Fruit fly (Drosophila melanogaster) whole organism, embryonic: ENCODE results near the gene CG1494.

ENCODE experiments used
- Abd-B ChIP-seq: fragments of 200-800 bp; sonication (Bioruptor generic); optimal IDR thresholded peaks from 2 replicates; lab custom pipeline; 2018; ENCODE audit warnings: missing biosample characterization, mild to moderate bottlenecking, missing genetic modification characterization, moderate library complexity
- Adf1 ChIP-seq: fragments of 200-800 bp; sonication (Bioruptor generic); IDR thresholded peaks from 2 replicates; pipeline ENCODE4 v1.3.6; 2022; ENCODE audit warnings: missing biosample characterization, missing genetic modification characterization
- Atf-2 ChIP-seq: fragments of 200-800 bp; sonication (Bioruptor generic); optimal IDR thresholded peaks from 2 replicates; lab custom pipeline; 2016; ENCODE audit warnings: missing biosample characterization, missing genetic modification characterization
- CG11456 ChIP-seq: fragments of 200-800 bp; sonication (Bioruptor generic); IDR thresholded peaks from 3 replicates; pipeline ENCODE4 v1.3.6; 2022; ENCODE audit warnings: missing biosample characterization, missing genetic modification characterization
- CG13123 ChIP-seq: fragments of 200-800 bp; sonication (Bioruptor generic); optimal IDR thresholded peaks from 2 replicates; lab custom pipeline; 2016; ENCODE audit warnings: missing biosample characterization, missing genetic modification characterization
- CG13287 ChIP-seq: fragments of 200-800 bp; sonication (Bioruptor generic); IDR thresholded peaks from 2 replicates; pipeline ENCODE4 v1.3.6; 2022; ENCODE audit warnings: missing biosample characterization, missing genetic modification characterization; ENCODE audit not compliant: partially characterized antibody
- CG14710 ChIP-seq: fragments of 200-800 bp; sonication (Bioruptor generic); optimal IDR thresholded peaks from 3 replicates; lab custom pipeline; 2019; ENCODE audit warnings: missing biosample characterization, mild to moderate bottlenecking, missing genetic modification characterization, moderate library complexity
- CG16815 ChIP-seq: fragments of 200-800 bp; sonication (Bioruptor generic); optimal IDR thresholded peaks from 3 replicates; lab custom pipeline; 2017; ENCODE audit warnings: missing biosample characterization, mild to moderate bottlenecking, missing genetic modification characterization
- CG17359 ChIP-seq: fragments of 200-800 bp; sonication (Bioruptor generic); optimal IDR thresholded peaks from 3 replicates; lab custom pipeline; 2018; ENCODE audit warnings: missing biosample characterization, mild to moderate bottlenecking, missing genetic modification characterization, moderate library complexity
- CG17385 ChIP-seq: fragments of 200-800 bp; sonication (Bioruptor generic); optimal IDR thresholded peaks from 3 replicates; lab custom pipeline; 2018; ENCODE audit warnings: missing biosample characterization, mild to moderate bottlenecking, missing genetic modification characterization
- CG18619 ChIP-seq: fragments of 200-800 bp; sonication (Bioruptor generic); optimal IDR thresholded peaks from 3 replicates; lab custom pipeline; 2017; ENCODE audit warnings: missing biosample characterization, mild to moderate bottlenecking, missing genetic modification characterization
- CG2889 ChIP-seq: fragments of 200-800 bp; sonication (Bioruptor generic); IDR thresholded peaks from 3 replicates; pipeline ENCODE4 v1.3.6; 2022; ENCODE audit warnings: missing biosample characterization, missing genetic modification characterization
- CG33213 ChIP-seq: fragments of 200-800 bp; sonication (Bioruptor generic); optimal IDR thresholded peaks from 3 replicates; lab custom pipeline; 2016; ENCODE audit warnings: missing biosample characterization, missing genetic modification characterization
- CG3407 ChIP-seq: fragments of 200-800 bp; sonication (Bioruptor generic); optimal IDR thresholded peaks from 2 replicates; lab custom pipeline; 2018; ENCODE audit warnings: missing biosample characterization, mild to moderate bottlenecking, missing genetic modification characterization
- CG34422 ChIP-seq: fragments of 200-800 bp; sonication (Bioruptor generic); IDR thresholded peaks from 3 replicates; pipeline ENCODE4 v1.3.6; 2022; ENCODE audit warnings: missing biosample characterization, missing genetic modification characterization
- CG3847 ChIP-seq: fragments of 200-800 bp; sonication (Bioruptor generic); IDR thresholded peaks from 2 replicates; pipeline ENCODE4 v1.3.6; 2022; ENCODE audit warnings: missing biosample characterization, missing genetic modification characterization
- CG4617 ChIP-seq: fragments of 200-800 bp; sonication (Bioruptor generic); optimal IDR thresholded peaks from 3 replicates; lab custom pipeline; 2016; ENCODE audit warnings: missing biosample characterization, missing genetic modification characterization, borderline replicate concordance
- CG5953 ChIP-seq: fragments of 200-800 bp; sonication (Bioruptor generic); IDR thresholded peaks from 2 replicates; pipeline ENCODE4 v1.3.6; 2022; ENCODE audit warnings: missing biosample characterization, missing genetic modification characterization
- CG6254 ChIP-seq: fragments of 200-800 bp; sonication (Bioruptor generic); optimal IDR thresholded peaks from 3 replicates; lab custom pipeline; 2017; ENCODE audit warnings: mild to moderate bottlenecking, missing biosample characterization, missing genetic modification reagents, missing genetic modification characterization
- CG8281 ChIP-seq: fragments of 200-800 bp; sonication (Bioruptor generic); optimal IDR thresholded peaks from 2 replicates; lab custom pipeline; 2018; ENCODE audit warnings: missing biosample characterization, mild to moderate bottlenecking, missing genetic modification characterization, moderate library complexity
- CG8924 ChIP-seq: fragments of 200-800 bp; optimal IDR thresholded peaks from 3 replicates; lab custom pipeline; 2019; ENCODE audit warnings: missing biosample characterization, mild to moderate bottlenecking, missing genetic modification characterization, moderate library complexity
- CG9609 ChIP-seq: fragments of 200-800 bp; sonication (Bioruptor generic); optimal IDR thresholded peaks from 3 replicates; lab custom pipeline; 2016; ENCODE audit warnings: missing biosample characterization, missing genetic modification characterization
- D19A ChIP-seq: fragments of 200-800 bp; optimal IDR thresholded peaks from 3 replicates; lab custom pipeline; 2019; ENCODE audit warnings: missing biosample characterization, mild to moderate bottlenecking, missing genetic modification characterization, moderate library complexity
- Doc2 ChIP-seq: fragments of 200-800 bp; sonication (Bioruptor generic); IDR thresholded peaks from 2 replicates; pipeline ENCODE4 v1.3.6; 2022; ENCODE audit warnings: missing biosample characterization, missing genetic modification characterization
- Dref ChIP-seq: fragments of 200-800 bp; sonication (Bioruptor generic); IDR thresholded peaks from 2 replicates; pipeline ENCODE4 v1.3.6; 2022; ENCODE audit warnings: missing biosample characterization, missing genetic modification characterization
- HHEX ChIP-seq: fragments of 200-800 bp; sonication (Bioruptor generic); optimal IDR thresholded peaks from 3 replicates; lab custom pipeline; 2017; ENCODE audit warnings: missing biosample characterization, mild to moderate bottlenecking, missing genetic modification characterization, missing genetic modification reagents
- Kr ChIP-seq: fragments of 200-800 bp; sonication (Bioruptor generic); optimal IDR thresholded peaks from 2 replicates; lab custom pipeline; 2017; ENCODE audit warnings: missing biosample characterization, mild to moderate bottlenecking, missing genetic modification characterization
- Med ChIP-seq: fragments of 200-800 bp; sonication (Bioruptor generic); peaks from one replicate; lab custom pipeline; 2016; ENCODE audit warnings: missing biosample characterization, missing genetic modification characterization, mild to moderate bottlenecking, inconsistent platforms, moderate library complexity
- Nf-YB ChIP-seq: fragments of 200-800 bp; sonication (Bioruptor generic); optimal IDR thresholded peaks from 3 replicates; lab custom pipeline; 2019; ENCODE audit warnings: missing biosample characterization, mild to moderate bottlenecking, missing genetic modification characterization, moderate library complexity
- Oli ChIP-seq: fragments of 200-800 bp; sonication (Bioruptor generic); optimal IDR thresholded peaks from 2 replicates; lab custom pipeline; 2018; ENCODE audit warnings: missing biosample characterization, mild to moderate bottlenecking, missing genetic modification characterization, moderate library complexity
- Poxn ChIP-seq: fragments of 200-800 bp; sonication (Bioruptor generic); IDR thresholded peaks from 2 replicates; pipeline ENCODE4 v1.3.6; 2022; ENCODE audit warnings: missing biosample characterization, missing genetic modification characterization
- Six4 ChIP-seq: fragments of 200-800 bp; sonication (Bioruptor generic); optimal IDR thresholded peaks from 2 replicates; lab custom pipeline; 2016; ENCODE audit warnings: missing biosample characterization, missing genetic modification characterization
- Taf1 ChIP-seq: fragments of 200-800 bp; sonication (Bioruptor generic); IDR thresholded peaks from 2 replicates; pipeline ENCODE4 v1.3.6; 2022; ENCODE audit warnings: missing biosample characterization, missing genetic modification characterization
- ac ChIP-seq: fragments of 200-800 bp; sonication (Bioruptor generic); optimal IDR thresholded peaks from 3 replicates; lab custom pipeline; 2017; ENCODE audit warnings: missing biosample characterization, mild to moderate bottlenecking, missing genetic modification characterization
- al ChIP-seq: fragments of 200-800 bp; sonication (Bioruptor generic); IDR thresholded peaks from 2 replicates; pipeline ENCODE4 v1.3.6; 2022; ENCODE audit warnings: missing biosample characterization, missing genetic modification characterization
- bbx ChIP-seq: fragments of 200-800 bp; sonication (Bioruptor generic); IDR thresholded peaks from 2 replicates; pipeline ENCODE4 v1.3.6; 2022; ENCODE audit warnings: missing biosample characterization, missing genetic modification characterization; ENCODE audit not compliant: partially characterized antibody
- br ChIP-seq: fragments of >200 bp; optimal IDR thresholded peaks from 2 replicates; lab custom pipeline; 2017
- bsh ChIP-seq, 2 experiments: fragments of 200-800 bp; sonication (Bioruptor generic); optimal IDR thresholded peaks; 2 replicates each; lab custom pipeline; 2017 to 2018; ENCODE audit warnings: mild to moderate bottlenecking in 2 of 2, missing biosample characterization in 2 of 2, missing genetic modification characterization in 2 of 2, moderate library complexity in 1 of 2
- ci ChIP-seq: fragments of 200-800 bp; sonication (Bioruptor generic); IDR thresholded peaks from 3 replicates; pipeline ENCODE4 v1.3.6; 2022; ENCODE audit warnings: missing biosample characterization, missing genetic modification characterization
- da ChIP-seq: fragments of 200-800 bp; sonication (Bioruptor generic); optimal IDR thresholded peaks from 2 replicates; lab custom pipeline; 2016; ENCODE audit warnings: missing biosample characterization, missing genetic modification characterization
- dimm ChIP-seq: fragments of 200-800 bp; sonication (Bioruptor generic); IDR thresholded peaks from 2 replicates; pipeline ENCODE4 v1.3.6; 2022; ENCODE audit warnings: missing biosample characterization, missing genetic modification characterization
- esg ChIP-seq: fragments of 200-800 bp; sonication (Bioruptor generic); conservative IDR thresholded peaks from 2 replicates; pipeline ENCODE4 v1.3.6; 2022; ENCODE audit warnings: missing biosample characterization, missing genetic modification characterization
- exex ChIP-seq: fragments of 200-800 bp; sonication (Bioruptor generic); optimal IDR thresholded peaks from 4 replicates; lab custom pipeline; 2018; ENCODE audit warnings: missing biosample characterization, mild to moderate bottlenecking, missing genetic modification characterization, moderate library complexity
- ftz-f1 ChIP-seq: fragments of 200-800 bp; sonication (Bioruptor generic); optimal IDR thresholded peaks from 2 replicates; lab custom pipeline; 2016; ENCODE audit warnings: missing biosample characterization, missing genetic modification characterization
- grn ChIP-seq: fragments of 200-800 bp; sonication (Bioruptor generic); optimal IDR thresholded peaks from 3 replicates; lab custom pipeline; 2017; ENCODE audit warnings: missing biosample characterization, missing genetic modification characterization
- mam ChIP-seq: fragments of 200-800 bp; sonication (Bioruptor generic); optimal IDR thresholded peaks from 3 replicates; lab custom pipeline; 2016; ENCODE audit warnings: missing biosample characterization, missing genetic modification characterization
- pita ChIP-seq: fragments of 200-800 bp; sonication (Bioruptor generic); optimal IDR thresholded peaks from 2 replicates; lab custom pipeline; 2017; ENCODE audit warnings: missing biosample characterization, mild to moderate bottlenecking, missing genetic modification characterization
- sens ChIP-seq: fragments of 200-800 bp; sonication (Bioruptor generic); peaks from one replicate; lab custom pipeline; 2016; ENCODE audit warnings: missing biosample characterization, missing genetic modification characterization
- ssp ChIP-seq: fragments of 200-800 bp; sonication (Bioruptor generic); IDR thresholded peaks from 2 replicates; pipeline ENCODE4 v1.3.6; 2022; ENCODE audit warnings: missing biosample characterization, missing genetic modification characterization
- vfl ChIP-seq: fragments of 200-800 bp; sonication (Bioruptor generic); optimal IDR thresholded peaks from 2 replicates; lab custom pipeline; 2016; ENCODE audit warnings: missing biosample characterization, missing genetic modification characterization
- yki ChIP-seq: fragments of >200 bp; optimal IDR thresholded peaks from 3 replicates; lab custom pipeline; 2018
- zf30C ChIP-seq: fragments of 200-800 bp; sonication (Bioruptor generic); optimal IDR thresholded peaks from 3 replicates; lab custom pipeline; 2018; ENCODE audit warnings: missing biosample characterization, mild to moderate bottlenecking, missing genetic modification characterization
- zfh1 ChIP-seq: fragments of 200-800 bp; sonication (Bioruptor generic); IDR thresholded peaks from 3 replicates; pipeline ENCODE4 v1.3.6; 2022; ENCODE audit warnings: missing biosample characterization, missing genetic modification characterization

Gene CG1494

DNA sequence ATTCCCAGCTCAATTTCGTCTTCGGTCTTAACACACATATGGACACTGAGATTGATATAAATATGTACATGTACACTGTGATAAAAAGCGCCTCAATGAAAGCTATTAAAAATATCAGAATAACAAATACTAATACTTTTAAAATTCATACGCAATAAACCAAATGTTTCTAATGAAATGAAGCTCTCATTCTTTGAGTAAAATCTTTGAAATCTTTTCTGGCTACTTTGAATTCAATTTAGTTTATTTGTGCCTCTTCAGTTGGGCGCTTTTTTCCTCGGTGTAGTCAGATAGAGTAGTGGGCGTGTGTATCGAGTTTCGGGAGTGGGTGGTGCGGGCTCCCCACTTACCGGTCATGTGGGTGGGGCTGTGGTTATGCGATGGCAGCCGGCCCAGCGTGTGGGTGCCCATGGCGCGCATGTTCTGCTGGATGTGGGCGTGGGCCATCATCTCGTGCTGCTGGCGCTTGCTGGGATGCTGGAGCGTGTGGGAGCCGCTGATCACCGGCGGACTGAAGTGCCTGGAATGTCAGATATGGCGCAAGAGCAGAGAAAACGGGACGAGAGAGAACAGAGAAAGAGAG, 49.5 kb downstream of the CG1494 start (continued):
- TF ChIP-seq CG13123: no peak
- TF ChIP-seq CG14710: peak; percentile 13
- no peak for TF ChIP-seq Doc2 (GFP tag; lab: Robert Waterston, UW)
- no peak for TF ChIP-seq Atf-2 (GFP tag; lab: Kevin White, UChicago)
- TF ChIP-seq mam (GFP tag; lab: Kevin White, UChicago): no peak
- TF ChIP-seq Adf1: no peak
- TF ChIP-seq CG34422 (GFP tag; lab: Robert Waterston, UW): no peak
- no peak for TF ChIP-seq CG2889
- no peak for TF ChIP-seq esg (GFP tag; lab: Robert Waterston, UW)
- TF ChIP-seq ftz-f1 (GFP tag; lab: Kevin White, UChicago): no peak
- TF ChIP-seq CG18619 (GFP tag; lab: Kevin White, UChicago): no peak
- TF ChIP-seq Kr (GFP tag; lab: Kevin White, UChicago): no peak
- no peak for TF ChIP-seq CG3847 (GFP tag; lab: Robert Waterston, UW)
- TF ChIP-seq Abd-B (GFP tag; lab: Kevin White, UChicago): no peak
- TF ChIP-seq CG8281: no peak
- TF ChIP-seq D19A (tag; lab: Kevin White, UChicago): peak; percentile 17
- peak; percentile 32 for TF ChIP-seq Oli (tag; lab: Kevin White, UChicago)
- no peak for TF ChIP-seq ssp (GFP tag; lab: Robert Waterston, UW)
- TF ChIP-seq al: no peak
- TF ChIP-seq zf30C (GFP tag; lab: Kevin White, UChicago): peak; percentile 36
- TF ChIP-seq bsh (GFP tag; optimal IDR thresholded peaks at IDR 0.05; lab: Kevin White, UChicago): peak in 1 of 2 experiments; percentile 60
- no peak for TF ChIP-seq CG16815 (GFP tag; lab: Kevin White, UChicago)
- TF ChIP-seq Taf1 (GFP tag; lab: Robert Waterston, UW): no peak
- no peak for TF ChIP-seq Poxn
- no peak for TF ChIP-seq Nf-YB (GFP tag; lab: Kevin White, UChicago)
- no peak for TF ChIP-seq CG8924 (tag; lab: Kevin White, UChicago)
- peak; percentile 34 for TF ChIP-seq CG17385
- no peak for TF ChIP-seq CG13287
- no peak for TF ChIP-seq pita (GFP tag; lab: Kevin White, UChicago)
- peak; percentile 62 for TF ChIP-seq CG17359
- no peak for TF ChIP-seq HHEX (GFP tag; lab: Kevin White, UChicago)
- no peak for TF ChIP-seq CG33213 (GFP tag; lab: Kevin White, UChicago)
- no peak for TF ChIP-seq vfl (GFP tag; lab: Kevin White, UChicago)
- TF ChIP-seq CG6254 (GFP tag; lab: Kevin White, UChicago): no peak
- TF ChIP-seq CG5953 (GFP tag; lab: Robert Waterston, UW): no peak
- TF ChIP-seq ac (GFP tag; lab: Kevin White, UChicago): no peak
- TF ChIP-seq da (GFP tag; lab: Kevin White, UChicago): no peak
- peak; percentile 77 for TF ChIP-seq sens (GFP tag; lab: Kevin White, UChicago)
- TF ChIP-seq zfh1 (GFP tag; lab: Robert Waterston, UW): no peak
- TF ChIP-seq exex (tag; lab: Kevin White, UChicago): no peak
- peak; percentile 4 for TF ChIP-seq Six4 (GFP tag; lab: Kevin White, UChicago)
- no peak for TF ChIP-seq bbx (GFP tag; lab: Robert Waterston, UW)
- peak; percentile 71 for TF ChIP-seq Med
- no peak for TF ChIP-seq dimm (GFP tag; lab: Robert Waterston, UW)
- no peak for TF ChIP-seq grn (GFP tag; lab: Kevin White, UChicago)
- no peak for TF ChIP-seq CG3407 (GFP tag; lab: Kevin White, UChicago)
- no peak for TF ChIP-seq CG11456
- no peak for TF ChIP-seq br (lab: Kevin White, UChicago)
- TF ChIP-seq CG4617: no peak
- TF ChIP-seq ci: no peak
- no peak for TF ChIP-seq Dref
- TF ChIP-seq CG9609 (GFP tag; lab: Kevin White, UChicago): no peak
- TF ChIP-seq yki (lab: Kevin White, UChicago): no peak
